Fruit fly (Drosophila melanogaster): Measurements from ENCODE around the gene CG14961.

DNA sequence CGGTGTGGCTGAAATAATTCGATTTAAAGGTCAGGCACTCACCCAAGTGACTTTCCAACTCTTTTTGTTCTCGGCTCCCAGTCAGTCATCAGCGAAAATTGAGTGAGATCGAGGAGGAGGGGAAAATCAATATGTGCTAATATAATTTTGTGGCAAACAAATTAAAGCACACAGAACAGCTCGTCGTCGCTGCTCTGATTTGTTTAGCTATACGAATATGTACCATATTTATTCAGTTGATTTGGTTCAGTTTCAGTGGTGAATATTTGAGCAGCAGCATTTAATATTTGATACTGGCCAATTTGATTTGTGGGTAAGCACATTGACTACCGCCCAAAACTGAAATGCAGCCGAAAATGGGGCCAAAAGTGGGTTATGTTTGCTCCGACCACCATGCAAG, 24.4 kb upstream of the CG14961 start:
- TF ChIP-seq psq (optimal IDR thresholded peaks at IDR 0.05) (no peak), ttk (optimal IDR thresholded peaks at IDR 0.05) (no peak), Myc (optimal IDR thresholded peaks at IDR 0.05) (no peak), Sin3A (optimal IDR thresholded peaks at IDR 0.05) (no peak)
